Worm (Caenorhabditis elegans): Measurements from ENCODE around the gene K10D11.3.

DNA sequence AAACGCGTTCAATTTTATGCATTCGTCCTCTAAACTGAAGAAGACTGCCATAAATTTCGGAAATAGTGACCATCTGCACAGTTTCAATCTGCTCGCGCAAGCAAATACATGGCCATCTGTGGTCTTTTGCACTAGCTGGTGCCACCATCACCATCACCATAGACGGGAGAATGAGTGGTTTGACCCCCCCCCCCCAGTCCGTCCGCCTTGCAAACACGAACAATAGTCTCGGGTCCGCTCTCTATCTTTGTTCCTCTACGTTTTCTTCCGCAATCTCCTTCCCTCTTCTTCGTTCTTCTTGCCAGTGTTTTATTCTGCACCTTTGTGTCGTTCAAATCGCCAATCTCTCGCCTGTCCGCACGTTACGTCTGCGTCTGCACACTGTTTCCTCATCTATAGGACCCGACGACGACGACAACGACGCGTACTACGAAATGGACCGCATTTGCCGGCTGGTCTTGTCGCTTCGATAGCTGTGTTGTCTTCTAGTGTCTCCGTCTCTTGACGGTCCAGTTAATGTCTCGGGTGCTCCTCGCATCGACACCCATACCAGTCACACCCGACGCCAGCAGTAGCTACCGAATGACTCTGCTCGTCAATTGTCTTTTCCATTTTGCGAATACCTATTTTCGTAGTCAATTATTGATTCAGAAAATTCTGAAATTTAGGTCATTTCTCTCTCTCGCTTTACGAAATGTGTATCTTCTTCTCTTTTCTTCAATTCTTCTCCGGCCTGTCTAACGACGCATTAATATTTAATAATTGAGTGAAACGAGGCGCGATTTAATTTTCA, 43.9 kb upstream of the K10D11.3 start:
- TF ChIP-seq lin-13 (GFP tag; optimal IDR thresholded peaks at IDR 0.05) (no peak), egl-27 (tag; optimal IDR thresholded peaks at IDR 0.05) (no peak)

Measured in whole organism, L2 larva.